Fruit fly (Drosophila melanogaster) whole organism, prepupa: ENCODE results near the gene CG14131.

ENCODE experiments used
- Blimp-1 ChIP-seq: fragments of 200-800 bp; sonication (Bioruptor generic); optimal IDR thresholded peaks from 3 replicates; lab custom pipeline; 2017; ENCODE audit warnings: missing biosample characterization, missing genetic modification characterization, mild to moderate bottlenecking, moderate library complexity, missing genetic modification reagents
- CG11294 ChIP-seq: fragments of 200-800 bp; sonication (Bioruptor generic); IDR thresholded peaks from 2 replicates; pipeline ENCODE4 v1.3.6; 2022; ENCODE audit warnings: missing biosample characterization, missing genetic modification characterization
- CG11902 ChIP-seq: fragments of 200-800 bp; sonication (Bioruptor generic); optimal IDR thresholded peaks from 3 replicates; lab custom pipeline; 2016; ENCODE audit warnings: missing biosample characterization, missing genetic modification characterization
- CG15336 ChIP-seq: fragments of 200-800 bp; sonication (Bioruptor generic); IDR thresholded peaks from 2 replicates; pipeline ENCODE4 v1.3.6; 2022; ENCODE audit warnings: missing biosample characterization, missing genetic modification characterization
- CG1621 ChIP-seq: fragments of 200-800 bp; sonication (Bioruptor generic); optimal IDR thresholded peaks from 3 replicates; lab custom pipeline; 2018; ENCODE audit warnings: missing biosample characterization, mild to moderate bottlenecking, missing genetic modification characterization
- CG16779 ChIP-seq: fragments of 200-800 bp; sonication (Bioruptor generic); optimal IDR thresholded peaks from 3 replicates; lab custom pipeline; 2017; ENCODE audit warnings: missing biosample characterization, mild to moderate bottlenecking, missing genetic modification characterization
- CG31627 ChIP-seq: fragments of 200-800 bp; sonication (Bioruptor generic); optimal IDR thresholded peaks from 3 replicates; lab custom pipeline; 2016; ENCODE audit warnings: missing biosample characterization, missing genetic modification characterization
- CG34406 ChIP-seq: fragments of 200-800 bp; sonication (Bioruptor generic); optimal IDR thresholded peaks from 3 replicates; lab custom pipeline; 2016; ENCODE audit warnings: missing biosample characterization, missing genetic modification characterization
- CG3919 ChIP-seq: fragments of 200-800 bp; sonication (Bioruptor generic); optimal IDR thresholded peaks from 3 replicates; lab custom pipeline; 2016; ENCODE audit warnings: missing biosample characterization, missing genetic modification characterization
- CG4318 ChIP-seq: fragments of 200-800 bp; sonication (Bioruptor generic); optimal IDR thresholded peaks from 3 replicates; lab custom pipeline; 2017; ENCODE audit warnings: missing biosample characterization, mild to moderate bottlenecking, missing genetic modification characterization
- CG6163 ChIP-seq: fragments of 200-800 bp; sonication (Bioruptor generic); IDR thresholded peaks from 3 replicates; pipeline ENCODE4 v1.3.6; 2022; ENCODE audit warnings: missing biosample characterization, missing genetic modification characterization
- CG6276 ChIP-seq: fragments of 200-800 bp; sonication (Bioruptor generic); optimal IDR thresholded peaks from 2 replicates; lab custom pipeline; 2017; ENCODE audit warnings: missing biosample characterization, mild to moderate bottlenecking, missing genetic modification characterization
- CG6808 ChIP-seq: fragments of 200-800 bp; sonication (Bioruptor generic); optimal IDR thresholded peaks from 3 replicates; lab custom pipeline; 2017; ENCODE audit warnings: missing biosample characterization, missing genetic modification characterization, mild to moderate bottlenecking, moderate library complexity, missing genetic modification reagents
- CG7368 ChIP-seq: fragments of 200-800 bp; sonication (Bioruptor generic); optimal IDR thresholded peaks from 3 replicates; lab custom pipeline; 2016; ENCODE audit warnings: missing biosample characterization, missing genetic modification characterization
- CG8119 ChIP-seq: fragments of 200-800 bp; sonication (Bioruptor generic); IDR thresholded peaks from 3 replicates; pipeline ENCODE4 v1.3.6; 2022; ENCODE audit warnings: missing biosample characterization, missing genetic modification characterization
- Eip75B ChIP-seq: fragments of 200-800 bp; sonication (Bioruptor generic); optimal IDR thresholded peaks from 3 replicates; lab custom pipeline; 2016; ENCODE audit warnings: missing biosample characterization, missing genetic modification characterization
- Ets21C ChIP-seq: fragments of 200-800 bp; sonication (Bioruptor generic); optimal IDR thresholded peaks from 3 replicates; lab custom pipeline; 2016; ENCODE audit warnings: missing biosample characterization, missing genetic modification characterization
- Gug ChIP-seq: fragments of 200-800 bp; sonication (Bioruptor generic); IDR thresholded peaks from 2 replicates; pipeline ENCODE4 v1.3.6; 2022; ENCODE audit warnings: missing biosample characterization, missing genetic modification characterization
- Hr38 ChIP-seq: sonication (Bioruptor generic); optimal IDR thresholded peaks from 2 replicates; lab custom pipeline; 2016; ENCODE audit warnings: missing biosample characterization, missing genetic modification characterization
- Hr4 ChIP-seq: fragments of 200-800 bp; sonication (Bioruptor generic); optimal IDR thresholded peaks from 3 replicates; lab custom pipeline; 2016; ENCODE audit warnings: missing biosample characterization, missing genetic modification characterization
- Lpt ChIP-seq: fragments of 200-800 bp; sonication (Bioruptor generic); optimal IDR thresholded peaks from 3 replicates; lab custom pipeline; 2016; ENCODE audit warnings: missing biosample characterization, missing genetic modification characterization
- Met ChIP-seq: fragments of 200-800 bp; sonication (Bioruptor generic); optimal IDR thresholded peaks from 3 replicates; lab custom pipeline; 2016; ENCODE audit warnings: missing biosample characterization, missing genetic modification characterization
- OdsH ChIP-seq: fragments of 200-800 bp; sonication (Bioruptor generic); optimal IDR thresholded peaks from 3 replicates; lab custom pipeline; 2016; ENCODE audit warnings: missing biosample characterization, missing genetic modification characterization
- Sox14 ChIP-seq: fragments of 200-800 bp; sonication (Bioruptor generic); optimal IDR thresholded peaks from 3 replicates; lab custom pipeline; 2016; ENCODE audit warnings: missing biosample characterization, missing genetic modification characterization
- achi ChIP-seq: fragments of 200-800 bp; sonication (Bioruptor generic); optimal IDR thresholded peaks from 3 replicates; lab custom pipeline; 2016; ENCODE audit warnings: missing biosample characterization, missing genetic modification characterization
- acj6 ChIP-seq: fragments of 200-800 bp; sonication (Bioruptor generic); optimal IDR thresholded peaks from 3 replicates; lab custom pipeline; 2016; ENCODE audit warnings: missing biosample characterization, missing genetic modification characterization
- cyc ChIP-seq: fragments of 200-800 bp; sonication (Bioruptor generic); optimal IDR thresholded peaks from 3 replicates; lab custom pipeline; 2016; ENCODE audit warnings: missing biosample characterization, missing genetic modification characterization
- dac ChIP-seq: fragments of 200-800 bp; sonication (Bioruptor generic); optimal IDR thresholded peaks from 2 replicates; lab custom pipeline; 2017; ENCODE audit warnings: missing biosample characterization, mild to moderate bottlenecking, missing genetic modification characterization
- dsx ChIP-seq: fragments of 200-800 bp; optimal IDR thresholded peaks from 3 replicates; lab custom pipeline; 2019; ENCODE audit warnings: missing biosample characterization, mild to moderate bottlenecking, missing genetic modification characterization, moderate library complexity; ENCODE audit not compliant: poor library complexity, severe bottlenecking
- esn ChIP-seq: fragments of 200-800 bp; sonication (Bioruptor generic); optimal IDR thresholded peaks from 2 replicates; lab custom pipeline; 2016; ENCODE audit warnings: missing biosample characterization, mild to moderate bottlenecking, missing genetic modification characterization, moderate library complexity
- fkh ChIP-seq: fragments of 200-800 bp; sonication (Bioruptor generic); optimal IDR thresholded peaks from 3 replicates; lab custom pipeline; 2017; ENCODE audit warnings: missing biosample characterization, mild to moderate bottlenecking, missing genetic modification characterization, moderate library complexity
- lz ChIP-seq: fragments of 200-800 bp; sonication (Bioruptor generic); optimal IDR thresholded peaks from 3 replicates; lab custom pipeline; 2016; ENCODE audit warnings: missing biosample characterization, missing genetic modification characterization
- pdm3 ChIP-seq: fragments of 200-800 bp; sonication (Bioruptor generic); optimal IDR thresholded peaks from 3 replicates; lab custom pipeline; 2016; ENCODE audit warnings: missing biosample characterization, missing genetic modification characterization
- salr ChIP-seq, 2 experiments: fragments of 200-800 bp; sonication (Bioruptor generic); optimal IDR thresholded peaks; 3 replicates each; lab custom pipeline; 2016 to 2018; ENCODE audit warnings: missing biosample characterization in 2 of 2, missing genetic modification characterization in 2 of 2, mild to moderate bottlenecking in 1 of 2
- spab ChIP-seq: fragments of 200-800 bp; sonication (Bioruptor generic); optimal IDR thresholded peaks from 2 replicates; lab custom pipeline; 2017; ENCODE audit warnings: missing biosample characterization, mild to moderate bottlenecking, missing genetic modification characterization, missing genetic modification reagents
- svp ChIP-seq: fragments of 200-800 bp; sonication (Bioruptor generic); peaks from one replicate; lab custom pipeline; 2016; ENCODE audit warnings: missing biosample characterization, missing genetic modification characterization
- topi ChIP-seq: fragments of 200-800 bp; sonication (Bioruptor generic); optimal IDR thresholded peaks from 3 replicates; lab custom pipeline; 2016; ENCODE audit warnings: missing biosample characterization, missing genetic modification characterization
- vri ChIP-seq: fragments of 200-800 bp; sonication (Bioruptor generic); optimal IDR thresholded peaks from 3 replicates; lab custom pipeline; 2016; ENCODE audit warnings: missing biosample characterization, mild to moderate bottlenecking, missing genetic modification characterization

CG14131 gene

dm6 chr3L:11776731-11777130, at the start of gene CG14131:
Gene CG14131, plus strand, starts transcription at chr3L:11777073.
- TF ChIP-seq Ets21C: no peak
- peak; percentile 17 for TF ChIP-seq Sox14
- peak; percentile 78 for TF ChIP-seq vri
- no peak for TF ChIP-seq CG31627 (GFP tag; lab: Kevin White, UChicago)
- TF ChIP-seq, all 60 proteins: peak for 2

DNA sequence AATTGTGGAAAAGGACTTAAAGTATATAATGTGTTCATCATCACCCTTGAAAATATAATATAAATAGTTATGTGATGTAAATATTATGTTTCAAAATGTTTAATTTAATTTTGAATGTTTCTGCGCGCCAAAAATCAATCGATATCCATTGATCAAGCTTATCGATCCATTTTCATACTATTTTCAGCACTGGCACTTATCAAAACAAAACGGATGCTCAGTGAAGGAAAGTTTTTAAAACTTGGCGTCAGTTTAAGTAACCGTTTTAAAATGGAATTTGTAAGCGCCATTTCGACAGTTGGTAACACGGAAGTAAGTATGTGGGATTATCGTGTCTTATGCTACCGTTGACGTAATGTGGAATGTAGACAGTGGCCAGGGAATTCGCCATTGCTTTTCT, 48.7 kb upstream of the CG14131 start, which contains the start of gene sunn:
Gene sunn, plus strand, starts transcription at position 202 of the 400 bp plus-strand sequence.
- no peak for TF ChIP-seq CG11294
- peak; percentile 42 for TF ChIP-seq svp (GFP tag; lab: Kevin White, UChicago)
- TF ChIP-seq, all 60 proteins: peak for 1

dm6 chr3L:11731841-11732240, 45.0 kb upstream of the CG14131 start, which contains the start of gene CG32087:
Gene CG32087, plus strand, starts transcription at chr3L:11732141.
- TF ChIP-seq salr (GFP tag; optimal IDR thresholded peaks at IDR 0.05; lab: Kevin White, UChicago) (no peak), Eip75B (GFP tag; lab: Kevin White, UChicago) (no peak), achi (GFP tag; lab: Kevin White, UChicago) (no peak), OdsH (GFP tag; lab: Kevin White, UChicago) (no peak), CG6808 (GFP tag; lab: Kevin White, UChicago) (no peak), pdm3 (GFP tag; lab: Kevin White, UChicago) (no peak), Blimp-1 (GFP tag; lab: Kevin White, UChicago) (no peak), Lpt (no peak), fkh (GFP tag; lab: Kevin White, UChicago) (no peak), cyc (GFP tag; lab: Kevin White, UChicago) (no peak)

- TF ChIP-seq dac (GFP tag; lab: Kevin White, UChicago) (no peak), CG11294 (no peak), Ets21C (no peak), CG4318 (no peak), CG6163 (GFP tag; lab: Robert Waterston, UW) (no peak), Hr38 (GFP tag; lab: Kevin White, UChicago) (no peak), CG8119 (GFP tag; lab: Robert Waterston, UW) (no peak), pdm3 (GFP tag; lab: Kevin White, UChicago) (no peak), dsx (no peak), Lpt (no peak), achi (GFP tag; lab: Kevin White, UChicago) (no peak), CG11902 (GFP tag; lab: Kevin White, UChicago) (no peak), lz (no peak), CG34406 (GFP tag; lab: Kevin White, UChicago) (no peak), Met (no peak), acj6 (GFP tag; lab: Kevin White, UChicago) (no peak), OdsH (GFP tag; lab: Kevin White, UChicago) (no peak)
Observed at dm6 chr3L:11751005-11751404, 25.9 kb upstream of the CG14131 start, which contains the start of gene Gr68a. Gene Gr68a, plus strand, starts transcription at chr3L:11751305.

DNA sequence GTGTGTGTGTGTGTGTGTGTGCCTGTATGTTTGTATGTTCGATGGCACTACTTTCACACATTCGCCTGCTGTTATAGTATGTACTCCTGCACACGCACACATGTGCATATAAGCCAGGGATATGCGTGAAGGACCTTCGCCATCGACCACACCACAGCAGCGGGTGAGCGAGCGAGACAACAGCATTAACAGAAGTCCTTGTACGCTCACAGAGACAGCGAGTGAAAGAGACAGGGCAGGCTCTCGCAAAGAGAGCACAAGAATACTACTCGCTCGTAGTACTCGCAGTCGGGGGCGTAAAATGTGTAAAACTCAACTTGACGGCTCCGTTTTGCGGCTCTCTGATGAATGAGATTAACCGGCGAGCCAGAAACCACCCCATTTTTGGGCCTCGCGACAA, 11.9 kb upstream of the CG14131 start:
- TF ChIP-seq dac (GFP tag; lab: Kevin White, UChicago) (no peak), svp (GFP tag; lab: Kevin White, UChicago) (no peak), CG7368 (no peak), CG6163 (GFP tag; lab: Robert Waterston, UW) (no peak), acj6 (GFP tag; lab: Kevin White, UChicago) (no peak), CG16779 (tag; lab: Kevin White, UChicago) (no peak), esn (GFP tag; lab: Kevin White, UChicago) (no peak), CG15336 (GFP tag; lab: Robert Waterston, UW) (no peak), achi (GFP tag; lab: Kevin White, UChicago) (no peak), spab (GFP tag; lab: Kevin White, UChicago) (no peak), vri (no peak), topi (no peak), Sox14 (no peak), CG31627 (GFP tag; lab: Kevin White, UChicago) (no peak), Gug (GFP tag; lab: Robert Waterston, UW) (no peak), Hr4 (GFP tag; lab: Kevin White, UChicago) (no peak), CG3919 (GFP tag; lab: Kevin White, UChicago) (no peak), CG1621 (tag; lab: Kevin White, UChicago) (no peak), CG6276 (GFP tag; lab: Kevin White, UChicago) (no peak)
